Worm (Caenorhabditis elegans) whole organism, L1 larva: Measurements from ENCODE around the gene cyp-42A1.

Experiments
- fkh-10 ChIP-seq: sonication (generic microtip); optimal IDR thresholded peaks from 2 replicates; lab custom pipeline; 2017; ENCODE audit warnings: missing biosample characterization, missing genetic modification reagents, missing genetic modification characterization
- lsy-2 ChIP-seq, 2 experiments: fragments of 150-350 bp; optimal IDR thresholded peaks; 2 replicates each; lab custom pipeline; 2014; ENCODE audit warnings: missing biosample characterization in 2 of 2, missing genetic modification characterization in 2 of 2
- mep-1 ChIP-seq: fragments of 150-350 bp; optimal IDR thresholded peaks from 2 replicates; lab custom pipeline; 2014; ENCODE audit warnings: missing biosample characterization, missing genetic modification characterization
- nhr-28 ChIP-seq: fragments of 150-350 bp; optimal IDR thresholded peaks from 2 replicates; lab custom pipeline; 2014; ENCODE audit warnings: missing biosample characterization, missing genetic modification characterization
- skn-1 ChIP-seq: fragments of 150-350 bp; optimal IDR thresholded peaks from 2 replicates; lab custom pipeline; 2014; ENCODE audit warnings: missing biosample characterization, missing genetic modification characterization

DNA sequence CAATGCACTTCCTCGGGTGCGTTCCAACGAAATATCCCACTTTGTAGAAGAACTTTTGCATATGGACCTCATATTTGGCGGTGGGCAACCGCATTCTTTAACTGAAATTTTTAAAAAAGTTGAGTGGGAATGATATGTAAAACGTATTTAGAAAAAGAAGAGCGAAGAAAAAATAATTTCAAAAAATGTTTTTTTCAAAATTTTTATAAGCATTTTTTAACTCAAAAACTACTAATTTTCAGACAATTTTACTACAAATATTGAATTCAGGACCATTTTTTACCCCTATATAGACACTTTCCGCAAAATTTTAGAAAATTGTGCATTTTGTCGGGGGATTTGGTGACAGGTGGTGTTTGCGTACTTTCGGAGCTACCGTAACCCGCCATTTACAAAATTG lies 19.4 kb downstream of the cyp-42A1 start, which contains the start of gene ptr-22:
- no peak for TF ChIP-seq nhr-28 (tag; lab: Kevin White, UChicago)
- no peak for TF ChIP-seq fkh-10 (GFP tag; lab: Kevin White, UChicago)
- TF ChIP-seq lsy-2 (tag; optimal IDR thresholded peaks at IDR 0.05; lab: Kevin White, UChicago): no peak
- TF ChIP-seq mep-1 (tag; lab: Kevin White, UChicago): no peak
- no peak for TF ChIP-seq skn-1 (tag; lab: Kevin White, UChicago)
